Worm (Caenorhabditis elegans) whole organism, L2 larva: ENCODE data around the gene C15H11.13.

Experiments used
- C34F6.9 ChIP-seq: fragments of 150-350 bp; optimal IDR thresholded peaks from 2 replicates; lab custom pipeline; 2014; ENCODE audit warnings: missing biosample characterization, missing genetic modification characterization
- F13H6.1 ChIP-seq: sonication (generic microtip); optimal IDR thresholded peaks from 2 replicates; lab custom pipeline; 2016; ENCODE audit warnings: missing genetic modification characterization, missing compliant biosample characterization
- R02D3.7 ChIP-seq: fragments of 150-350 bp; optimal IDR thresholded peaks from 2 replicates; lab custom pipeline; 2014; ENCODE audit warnings: missing biosample characterization, missing genetic modification characterization
- Y55F3AM.14 ChIP-seq: fragments of 200-800 bp; sonication (Bioruptor generic); optimal IDR thresholded peaks from 2 replicates; lab custom pipeline; 2018; ENCODE audit warnings: mild to moderate bottlenecking, missing genetic modification characterization, missing compliant biosample characterization
- ZK546.5 ChIP-seq: sonication (generic microtip); optimal IDR thresholded peaks from 2 replicates; lab custom pipeline; 2017; ENCODE audit warnings: missing biosample characterization, missing genetic modification characterization
- alr-1 ChIP-seq: fragments of 150-350 bp; optimal IDR thresholded peaks from 2 replicates; lab custom pipeline; 2014; ENCODE audit warnings: missing biosample characterization, missing genetic modification characterization
- ama-1 ChIP-seq: fragments of 150-350 bp; optimal IDR thresholded peaks from 2 replicates; lab custom pipeline; 2018; ENCODE audit warnings: inconsistent platforms
- blmp-1 ChIP-seq: sonication (generic microtip); optimal IDR thresholded peaks from 2 replicates; lab custom pipeline; 2017; ENCODE audit warnings: missing genetic modification characterization, mild to moderate bottlenecking, missing compliant biosample characterization, antibody characterized with exemption, moderate library complexity; ENCODE audit not compliant: insufficient read depth
- ceh-82 ChIP-seq: fragments of 150-350 bp; optimal IDR thresholded peaks from 2 replicates; lab custom pipeline; 2014; ENCODE audit warnings: missing biosample characterization, missing genetic modification characterization
- crh-2 ChIP-seq: sonication (generic microtip); optimal IDR thresholded peaks from 2 replicates; lab custom pipeline; 2017; ENCODE audit warnings: missing biosample characterization, missing genetic modification characterization
- dmd-4 ChIP-seq: sonication (generic microtip); optimal IDR thresholded peaks from 2 replicates; lab custom pipeline; 2017; ENCODE audit warnings: missing biosample characterization, missing genetic modification characterization
- egl-27 ChIP-seq: sonication (generic microtip); optimal IDR thresholded peaks from 3 replicates; lab custom pipeline; 2017; ENCODE audit warnings: missing biosample characterization, missing genetic modification reagents, missing genetic modification characterization
- elt-1 ChIP-seq: fragments of 150-350 bp; optimal IDR thresholded peaks from 2 replicates; lab custom pipeline; 2014; ENCODE audit warnings: missing biosample characterization, missing genetic modification characterization
- elt-3 ChIP-seq: sonication (generic microtip); optimal IDR thresholded peaks from 2 replicates; lab custom pipeline; 2017; ENCODE audit warnings: missing biosample characterization, missing genetic modification characterization
- fos-1 ChIP-seq: fragments of 150-350 bp; optimal IDR thresholded peaks from 2 replicates; lab custom pipeline; 2014; ENCODE audit warnings: missing biosample characterization, missing genetic modification characterization
- gmeb-1 ChIP-seq: fragments of 150-350 bp; optimal IDR thresholded peaks from 2 replicates; lab custom pipeline; 2014; ENCODE audit warnings: missing biosample characterization, missing genetic modification characterization
- lin-11 ChIP-seq: fragments of 150-350 bp; sonication (generic microtip); optimal IDR thresholded peaks from 2 replicates; lab custom pipeline; 2014; ENCODE audit warnings: missing biosample characterization, missing genetic modification characterization, inconsistent platforms, mixed read lengths
- lin-13 ChIP-seq: fragments of 150-350 bp; optimal IDR thresholded peaks from 2 replicates; lab custom pipeline; 2014; ENCODE audit warnings: missing biosample characterization, missing genetic modification reagents, missing genetic modification characterization
- lin-39 ChIP-seq: fragments of 150-350 bp; optimal IDR thresholded peaks from 2 replicates; lab custom pipeline; 2014; ENCODE audit warnings: missing biosample characterization, missing genetic modification reagents, missing genetic modification characterization
- lsy-2 ChIP-seq, 2 experiments: fragments of 150-350 bp in 1 of 2; sonication (generic microtip) in 1 of 2; optimal IDR thresholded peaks; 2 replicates each; lab custom pipeline; 2014 to 2017; ENCODE audit warnings: missing biosample characterization in 2 of 2, missing genetic modification characterization in 2 of 2
- mab-5 ChIP-seq: fragments of 150-350 bp; optimal IDR thresholded peaks from 2 replicates; lab custom pipeline; 2014; ENCODE audit warnings: missing biosample characterization, missing genetic modification characterization
- mbf-1 ChIP-seq: sonication (generic microtip); optimal IDR thresholded peaks from 2 replicates; lab custom pipeline; 2017; ENCODE audit warnings: missing biosample characterization, missing genetic modification characterization
- mdl-1 ChIP-seq, 2 experiments: fragments of 150-350 bp in 1 of 2; sonication (generic microtip) in 1 of 2; optimal IDR thresholded peaks; 2 replicates each; lab custom pipeline; 2017; ENCODE audit warnings: missing biosample characterization in 2 of 2, missing genetic modification characterization in 2 of 2
- nhr-11 ChIP-seq: fragments of 150-350 bp; optimal IDR thresholded peaks from 2 replicates; lab custom pipeline; 2014; ENCODE audit warnings: missing biosample characterization, missing genetic modification characterization
- nhr-129 ChIP-seq: fragments of 150-350 bp; optimal IDR thresholded peaks from 2 replicates; lab custom pipeline; 2014; ENCODE audit warnings: missing biosample characterization, missing genetic modification characterization
- nhr-21 ChIP-seq: fragments of 150-350 bp; optimal IDR thresholded peaks from 2 replicates; lab custom pipeline; 2014; ENCODE audit warnings: missing biosample characterization, missing genetic modification characterization
- nhr-23 ChIP-seq: fragments of 150-350 bp; optimal IDR thresholded peaks from 2 replicates; lab custom pipeline; 2014; ENCODE audit warnings: missing biosample characterization, missing genetic modification reagents, missing genetic modification characterization
- nhr-237 ChIP-seq: fragments of 150-350 bp; optimal IDR thresholded peaks from 2 replicates; lab custom pipeline; 2014; ENCODE audit warnings: missing biosample characterization, missing genetic modification characterization
- nhr-25 ChIP-seq: fragments of 150-350 bp; sonication (generic microtip); optimal IDR thresholded peaks from 3 replicates; lab custom pipeline; 2014; ENCODE audit warnings: missing biosample characterization, missing genetic modification characterization
- nhr-6 ChIP-seq: fragments of 150-350 bp; optimal IDR thresholded peaks from 2 replicates; lab custom pipeline; 2014; ENCODE audit warnings: missing biosample characterization, missing genetic modification characterization
- nhr-77 ChIP-seq: fragments of 150-350 bp; optimal IDR thresholded peaks from 2 replicates; lab custom pipeline; 2014; ENCODE audit warnings: missing biosample characterization, missing genetic modification characterization
- peb-1 ChIP-seq: fragments of 150-350 bp; optimal IDR thresholded peaks from 2 replicates; lab custom pipeline; 2014; ENCODE audit warnings: missing biosample characterization, missing genetic modification characterization
- sem-4 ChIP-seq: fragments of 150-350 bp; optimal IDR thresholded peaks from 2 replicates; lab custom pipeline; 2014; ENCODE audit warnings: missing biosample characterization, missing genetic modification reagents, missing genetic modification characterization
- skn-1 ChIP-seq: sonication (generic microtip); optimal IDR thresholded peaks from 2 replicates; lab custom pipeline; 2017; ENCODE audit warnings: missing biosample characterization, missing genetic modification characterization
- sma-3 ChIP-seq: sonication (generic microtip); optimal IDR thresholded peaks from 2 replicates; lab custom pipeline; 2016; ENCODE audit warnings: missing genetic modification reagents, missing genetic modification characterization, missing compliant biosample characterization
- sma-9 ChIP-seq, 2 experiments: fragments of 150-350 bp in 1 of 2; sonication (generic microtip) in 1 of 2; optimal IDR thresholded peaks; 2 replicates each; lab custom pipeline; 2014 to 2016; ENCODE audit warnings: missing genetic modification characterization in 2 of 2, mild to moderate bottlenecking in 1 of 2, missing biosample characterization in 1 of 2, missing compliant biosample characterization in 1 of 2, missing genetic modification reagents in 1 of 2, moderate library complexity in 1 of 2
- snpc-4 ChIP-seq: fragments of 150-350 bp; optimal IDR thresholded peaks from 2 replicates; lab custom pipeline; 2014; ENCODE audit warnings: missing biosample characterization, missing genetic modification characterization
- unc-39 ChIP-seq: fragments of 150-350 bp; optimal IDR thresholded peaks from 2 replicates; lab custom pipeline; 2014; ENCODE audit warnings: missing biosample characterization, missing genetic modification characterization
- unc-55 ChIP-seq: fragments of 150-350 bp; sonication (generic microtip); optimal IDR thresholded peaks from 3 replicates; lab custom pipeline; 2014; ENCODE audit warnings: missing biosample characterization, missing genetic modification reagents, missing genetic modification characterization
- zag-1 ChIP-seq: fragments of 150-350 bp; optimal IDR thresholded peaks from 2 replicates; lab custom pipeline; 2014; ENCODE audit warnings: missing biosample characterization, missing genetic modification characterization
- ztf-1 ChIP-seq: fragments of 200-800 bp; sonication (Bioruptor generic); conservative IDR thresholded peaks from 2 replicates; pipeline ENCODE4 v1.3.6; 2022; ENCODE audit warnings: missing genetic modification characterization, missing compliant biosample characterization
- ztf-11 ChIP-seq: sonication (generic microtip); optimal IDR thresholded peaks from 2 replicates; lab custom pipeline; 2017; ENCODE audit warnings: missing biosample characterization, missing genetic modification characterization
- ztf-4 ChIP-seq: fragments of 150-350 bp; optimal IDR thresholded peaks from 2 replicates; lab custom pipeline; 2014; ENCODE audit warnings: missing biosample characterization, missing genetic modification characterization

Gene C15H11.13

DNA sequence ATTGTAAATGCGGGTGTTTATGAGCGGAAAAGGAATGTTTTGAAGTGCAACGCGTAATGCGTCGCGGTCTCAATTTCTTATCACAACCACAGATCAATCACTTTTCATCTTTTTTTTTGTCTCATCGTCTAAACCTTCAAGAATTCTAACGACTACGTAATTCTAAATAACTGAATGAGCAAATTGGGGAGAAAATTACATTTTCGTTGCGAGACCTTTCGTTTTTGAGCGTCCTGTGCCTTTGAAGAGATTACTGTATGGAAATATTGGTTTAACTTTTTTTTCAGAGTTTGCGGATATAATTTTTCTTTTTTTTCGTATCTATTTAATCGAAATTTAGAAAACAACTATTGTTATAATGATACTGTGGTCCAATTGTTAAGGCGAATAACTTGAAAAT lies 44.3 kb upstream of the C15H11.13 start:
- TF ChIP-seq lin-13 (GFP tag; lab: Kevin White, UChicago) (peak; percentile 11), sem-4 (tag; lab: Kevin White, UChicago) (no peak)
- TF ChIP-seq, all 48 proteins: peak for 1

ce11 chrV:14350949-14351348 lies 43.9 kb upstream of the C15H11.13 start:
- peak; percentile 79 for TF ChIP-seq F13H6.1 (tag; lab: Kevin White, UChicago)
- TF ChIP-seq sem-4 (tag; lab: Kevin White, UChicago): peak; percentile 37
- peak; percentile 49 for TF ChIP-seq nhr-11 (tag; lab: Kevin White, UChicago)
- no peak for TF ChIP-seq R02D3.7
- peak; percentile 87 for TF ChIP-seq zag-1 (tag; lab: Kevin White, UChicago)
- TF ChIP-seq mab-5: peak; percentile 50
- TF ChIP-seq nhr-21: peak; percentile 59
- peak; percentile 1 to 76 for TF ChIP-seq lsy-2 (tag; optimal IDR thresholded peaks at IDR 0.05; lab: Kevin White, UChicago)
- peak; percentile 80 for TF ChIP-seq unc-55 (GFP tag; lab: Kevin White, UChicago)
- peak; percentile 58 for TF ChIP-seq nhr-25 (tag; lab: Kevin White, UChicago)
- TF ChIP-seq sma-3 (GFP tag; lab: Kevin White, UChicago): peak; percentile 72
- peak; percentile 54 for TF ChIP-seq blmp-1 (tag; lab: Kevin White, UChicago)
- TF ChIP-seq ZK546.5 (tag; lab: Kevin White, UChicago): no peak
- TF ChIP-seq mdl-1 (tag; optimal IDR thresholded peaks at IDR 0.05; lab: Kevin White, UChicago): peak in 1 of 2 experiments; percentile 40
- TF ChIP-seq ama-1 (lab: Kevin White, UChicago): peak; percentile 4
- peak; percentile 93 for TF ChIP-seq crh-2
- peak; percentile 49 for TF ChIP-seq sma-9 (GFP tag; optimal IDR thresholded peaks at IDR 0.05; lab: Kevin White, UChicago)
- TF ChIP-seq sma-9 (tag; optimal IDR thresholded peaks at IDR 0.05; lab: Kevin White, UChicago): no peak
- no peak for TF ChIP-seq ztf-11 (tag; lab: Kevin White, UChicago)
- peak; percentile 40 for TF ChIP-seq egl-27 (tag; lab: Kevin White, UChicago)
- no peak for TF ChIP-seq nhr-77
- no peak for TF ChIP-seq nhr-237 (tag; lab: Kevin White, UChicago)
- peak; percentile 59 for TF ChIP-seq lin-11
- peak; percentile 16 for TF ChIP-seq Y55F3AM.14 (GFP tag; lab: Kevin White, UChicago)
- peak; percentile 12 for TF ChIP-seq unc-39 (tag; lab: Kevin White, UChicago)
- TF ChIP-seq gmeb-1: peak; percentile 61
- TF ChIP-seq nhr-129 (tag; lab: Kevin White, UChicago): peak; percentile 88
- peak; percentile 58 for TF ChIP-seq lin-13 (GFP tag; lab: Kevin White, UChicago)
- TF ChIP-seq dmd-4: no peak
- TF ChIP-seq nhr-23: no peak
- TF ChIP-seq skn-1 (tag; lab: Kevin White, UChicago): no peak
- TF ChIP-seq snpc-4 (tag; lab: Kevin White, UChicago): peak; percentile 87
- peak; percentile 90 for TF ChIP-seq C34F6.9 (tag; lab: Kevin White, UChicago)
- TF ChIP-seq fos-1 (tag; lab: Kevin White, UChicago): peak; percentile 91

DNA sequence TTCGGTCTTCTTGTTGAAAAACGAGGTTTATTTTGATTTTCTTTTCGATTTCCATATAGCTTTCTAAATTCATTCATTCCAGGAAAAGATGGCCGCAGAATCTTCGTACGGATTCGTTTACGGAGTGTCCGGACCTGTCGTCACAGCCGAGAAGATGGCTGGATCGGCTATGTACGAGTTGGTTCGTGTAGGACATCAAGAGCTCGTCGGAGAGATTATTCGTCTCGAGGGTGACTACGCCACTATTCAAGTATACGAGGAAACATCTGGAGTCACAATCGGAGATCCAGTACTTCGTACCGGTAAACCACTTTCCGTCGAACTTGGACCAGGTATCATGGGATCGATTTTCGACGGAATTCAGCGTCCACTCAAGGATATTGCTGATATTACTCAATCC lies 43.2 kb upstream of the C15H11.13 start, which contains the start of gene vha-13:
Gene vha-13, plus strand, starts transcription at position 81 of the 400 bp plus-strand sequence.
- TF ChIP-seq lin-11: no peak
- TF ChIP-seq, all 48 proteins: peak for 0

ce11 chrV:14352032-14352431 lies 42.8 kb upstream of the C15H11.13 start:
- no peak for TF ChIP-seq elt-1

- TF ChIP-seq elt-1 (no peak), ztf-4 (tag; lab: Kevin White, UChicago) (no peak), peb-1 (no peak), mdl-1 (tag; optimal IDR thresholded peaks at IDR 0.05; lab: Kevin White, UChicago) (no peak), mbf-1 (tag; lab: Kevin White, UChicago) (no peak), ceh-82 (tag; lab: Kevin White, UChicago) (no peak), lin-39 (tag; lab: Kevin White, UChicago) (no peak), blmp-1 (tag; lab: Kevin White, UChicago) (no peak), ztf-1 (GFP tag; lab: Robert Waterston, UW) (no peak), crh-2 (peak; percentile 17), nhr-11 (tag; lab: Kevin White, UChicago) (no peak), nhr-237 (tag; lab: Kevin White, UChicago) (no peak), elt-3 (tag; lab: Kevin White, UChicago) (no peak), R02D3.7 (no peak), nhr-6 (tag; lab: Kevin White, UChicago) (no peak), zag-1 (tag; lab: Kevin White, UChicago) (no peak), lin-13 (GFP tag; lab: Kevin White, UChicago) (peak; percentile 37), nhr-23 (no peak), F13H6.1 (tag; lab: Kevin White, UChicago) (peak; percentile 17), dmd-4 (no peak), alr-1 (tag; lab: Kevin White, UChicago) (no peak), lin-11 (no peak), sma-9 (GFP tag; optimal IDR thresholded peaks at IDR 0.05; lab: Kevin White, UChicago) (peak; percentile 17), sma-9 (tag; optimal IDR thresholded peaks at IDR 0.05; lab: Kevin White, UChicago) (no peak), lsy-2 (tag; optimal IDR thresholded peaks at IDR 0.05; lab: Kevin White, UChicago) (no peak), skn-1 (tag; lab: Kevin White, UChicago) (no peak)
Measured at ce11 chrV:14354258-14354877, 40.5 kb upstream of the C15H11.13 start, which contains the start of gene Y49A3A.3. Gene Y49A3A.3 (plus strand): TSS chrV:14354410.
